Worm (Caenorhabditis elegans): ENCODE data around the gene lit-1.

Gene lit-1

DNA sequence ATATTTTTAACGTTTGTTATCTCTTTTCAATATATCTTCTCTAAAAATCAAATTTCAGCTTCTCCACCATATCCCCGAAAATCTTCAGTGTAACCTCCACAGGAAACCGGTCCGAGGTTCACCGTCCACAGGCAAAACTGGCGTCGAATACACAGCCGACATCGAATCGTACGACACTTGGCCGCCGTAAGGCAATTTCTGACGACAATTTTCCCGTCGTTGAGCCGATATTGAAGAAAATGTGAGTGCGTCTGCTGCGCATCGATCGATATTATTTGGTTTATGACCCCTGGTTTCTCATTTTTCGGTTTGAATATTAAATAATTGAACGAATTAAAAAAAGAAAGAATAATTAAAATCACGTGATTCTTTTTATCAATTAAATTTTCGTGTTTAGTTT is 14.6 kb upstream of the lit-1 start, which contains the start of gene cul-2:
TSS of gene cul-2 (plus strand) at position 59 of the 400 bp plus-strand sequence.
- TF ChIP-seq unc-120 (tag; optimal IDR thresholded peaks at IDR 0.05; ENCODE audit: poor library complexity, severe bottlenecking) (no peak), nhr-237 (tag; optimal IDR thresholded peaks at IDR 0.05) (no peak), M03D4.4 (tag; optimal IDR thresholded peaks at IDR 0.05) (no peak), mep-1 (tag; optimal IDR thresholded peaks at IDR 0.05) (peak; percentile 44), ham-2 (GFP tag; optimal IDR thresholded peaks at IDR 0.05) (no peak), lin-13 (tag; optimal IDR thresholded peaks at IDR 0.05) (no peak), elt-1 (tag; optimal IDR thresholded peaks at IDR 0.05; ENCODE audit: borderline replicate concordance, insufficient read depth) (no peak), ceh-39 (tag; optimal IDR thresholded peaks at IDR 0.05) (peak; percentile 49), drap-1 (GFP tag; optimal IDR thresholded peaks at IDR 0.05) (no peak), elt-3 (tag; optimal IDR thresholded peaks at IDR 0.05) (no peak), nhr-2 (tag; optimal IDR thresholded peaks at IDR 0.05) (no peak), ceh-43 (GFP tag; optimal IDR thresholded peaks at IDR 0.05) (no peak), lin-32 (GFP tag; optimal IDR thresholded peaks at IDR 0.05) (no peak), tbx-8 (GFP tag; optimal IDR thresholded peaks at IDR 0.05) (no peak), pha-4 (tag; optimal IDR thresholded peaks at IDR 0.05) (peak; percentile 7), zip-8 (tag; optimal IDR thresholded peaks at IDR 0.05) (no peak), unc-62 (GFP tag; optimal IDR thresholded peaks at IDR 0.05) (no peak), ces-1 (GFP tag; optimal IDR thresholded peaks at IDR 0.05) (peak; percentile 15), sptf-1 (tag; optimal IDR thresholded peaks at IDR 0.05) (no peak), cnd-1 (tag; optimal IDR thresholded peaks at IDR 0.05) (no peak), sem-2 (GFP tag; optimal IDR thresholded peaks at IDR 0.05) (no peak), nhr-28 (tag; optimal IDR thresholded peaks at IDR 0.05) (no peak), blmp-1 (tag; optimal IDR thresholded peaks at IDR 0.05) (no peak), nhr-12 (tag; optimal IDR thresholded peaks at IDR 0.05) (no peak), snpc-4 (tag; optimal IDR thresholded peaks at IDR 0.05) (no peak)

DNA sequence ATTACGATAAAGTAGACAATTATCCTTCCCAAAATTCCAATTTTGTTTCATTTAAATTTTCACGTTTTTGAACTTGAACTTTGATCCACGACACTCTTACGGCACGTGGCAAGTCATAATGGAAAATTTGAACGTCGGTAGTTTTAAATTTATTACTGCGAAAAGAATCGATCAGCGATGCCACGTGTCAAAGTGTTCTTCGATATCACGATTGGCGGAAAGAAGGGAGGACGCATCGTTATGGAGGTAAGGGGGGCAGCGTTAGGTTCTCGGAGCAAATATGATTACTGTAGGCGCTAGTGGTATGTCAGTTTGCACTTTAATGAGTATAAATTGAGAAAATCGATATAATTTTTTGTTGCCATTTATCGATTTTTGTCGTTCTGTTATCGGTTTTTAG is 9.2 kb upstream of the lit-1 start, which contains the start of gene cyn-2:
TSS of gene cyn-2 (plus strand) at position 114 of the 400 bp plus-strand sequence.
- TF ChIP-seq unc-62 (GFP tag; optimal IDR thresholded peaks at IDR 0.05), result no peak
- no peak for TF ChIP-seq elt-1 (tag; optimal IDR thresholded peaks at IDR 0.05; ENCODE audit: borderline replicate concordance, insufficient read depth)

ce11 chrIII:13693187-13693586 is 8.6 kb upstream of the lit-1 start:
- TF ChIP-seq nhr-76 (tag; optimal IDR thresholded peaks at IDR 0.05) (no peak), nhr-237 (tag; optimal IDR thresholded peaks at IDR 0.05) (no peak), pha-4 (tag; optimal IDR thresholded peaks at IDR 0.05) (no peak), elt-3 (tag; optimal IDR thresholded peaks at IDR 0.05) (no peak), flh-1 (GFP tag; optimal IDR thresholded peaks at IDR 0.05) (no peak), cnd-1 (tag; optimal IDR thresholded peaks at IDR 0.05) (no peak), nhr-28 (tag; optimal IDR thresholded peaks at IDR 0.05) (no peak), mls-2 (tag; optimal IDR thresholded peaks at IDR 0.05) (no peak), lin-32 (GFP tag; optimal IDR thresholded peaks at IDR 0.05) (no peak), ceh-39 (tag; optimal IDR thresholded peaks at IDR 0.05) (no peak), ztf-11 (tag; optimal IDR thresholded peaks at IDR 0.05) (no peak), mab-5 (tag; optimal IDR thresholded peaks at IDR 0.05) (no peak), unc-120 (tag; optimal IDR thresholded peaks at IDR 0.05; ENCODE audit: poor library complexity, severe bottlenecking) (no peak), ceh-43 (GFP tag; optimal IDR thresholded peaks at IDR 0.05) (no peak), nhr-2 (tag; optimal IDR thresholded peaks at IDR 0.05) (no peak)

DNA sequence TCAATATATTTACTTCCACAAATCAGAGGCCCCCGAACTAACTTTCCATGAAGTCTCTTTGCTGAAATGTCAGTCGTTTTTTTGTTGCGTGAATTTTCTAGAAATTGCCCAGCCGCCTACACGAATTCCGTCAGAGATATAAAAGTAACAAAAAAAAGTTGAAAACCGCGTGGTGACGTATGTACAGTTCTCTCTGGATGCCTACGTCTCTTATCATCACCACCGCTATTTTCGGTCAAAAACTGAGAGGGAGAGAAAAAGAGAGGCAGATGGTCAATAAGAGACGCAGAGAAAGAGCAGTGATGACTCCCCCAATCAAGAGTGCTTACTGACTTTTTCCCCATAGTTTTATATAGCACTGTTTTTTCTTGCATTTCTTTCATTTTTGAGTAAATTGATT is 7.7 kb upstream of the lit-1 start:
- TF ChIP-seq pha-4 (tag; optimal IDR thresholded peaks at IDR 0.05), result peak; percentile 59
- TF ChIP-seq cnd-1 (tag; optimal IDR thresholded peaks at IDR 0.05), result peak; percentile 53
- TF ChIP-seq mep-1 (tag; optimal IDR thresholded peaks at IDR 0.05), result no peak
- TF ChIP-seq unc-120 (tag; optimal IDR thresholded peaks at IDR 0.05; ENCODE audit: poor library complexity, severe bottlenecking), result peak; percentile 52
- TF ChIP-seq elt-3 (tag; optimal IDR thresholded peaks at IDR 0.05), result no peak

DNA sequence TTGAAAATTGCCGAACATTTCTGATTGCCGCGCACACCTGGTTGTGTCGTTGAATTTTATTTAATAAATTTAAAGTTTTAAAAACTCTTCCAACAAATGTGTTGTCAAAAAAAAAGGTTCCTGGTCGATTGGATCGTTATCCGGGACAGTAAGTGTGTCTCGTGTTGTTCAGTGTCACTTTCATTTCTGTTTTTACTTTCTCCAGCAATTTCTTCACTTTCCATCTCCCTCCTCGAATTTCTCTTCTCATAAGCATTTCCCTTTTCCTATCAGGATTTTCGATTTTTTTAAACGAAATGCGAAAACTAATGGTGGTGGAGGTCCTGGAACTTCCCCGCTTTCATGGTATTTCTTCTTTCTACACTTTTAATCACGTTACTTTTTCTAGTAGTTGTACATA is 6.2 kb upstream of the lit-1 start:
- TF ChIP-seq blmp-1 (tag; optimal IDR thresholded peaks at IDR 0.05) (peak; percentile 78), nhr-28 (tag; optimal IDR thresholded peaks at IDR 0.05) (no peak)

DNA sequence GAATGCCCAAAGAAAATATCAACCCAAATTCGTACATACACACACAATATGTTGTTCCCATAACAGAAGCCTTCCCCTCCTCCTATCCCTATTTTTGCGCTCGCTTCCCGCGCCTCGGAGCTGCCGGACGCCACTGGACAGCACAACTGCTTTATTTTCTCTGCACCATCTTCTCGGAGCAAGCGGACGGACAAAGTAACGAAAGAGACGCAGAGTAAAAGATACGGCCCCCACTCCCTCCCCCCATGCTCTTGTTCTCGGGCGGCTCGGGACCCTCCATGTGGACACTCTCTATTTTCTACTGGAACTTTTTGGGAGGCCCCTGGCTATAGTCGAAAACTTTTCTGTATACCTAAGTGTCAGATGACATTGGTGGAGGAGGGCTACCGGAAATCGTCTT is 4.0 kb upstream of the lit-1 start:
- TF ChIP-seq bed-3 (GFP tag; optimal IDR thresholded peaks at IDR 0.05), result no peak
- peak; percentile 31 for TF ChIP-seq ces-1 (GFP tag; optimal IDR thresholded peaks at IDR 0.05)
- TF ChIP-seq mab-5 (tag; optimal IDR thresholded peaks at IDR 0.05), result no peak
- no peak for TF ChIP-seq ztf-11 (tag; optimal IDR thresholded peaks at IDR 0.05)
- TF ChIP-seq lsy-2 (tag; optimal IDR thresholded peaks at IDR 0.05), result no peak
- no peak for TF ChIP-seq lin-13 (tag; optimal IDR thresholded peaks at IDR 0.05)
- TF ChIP-seq nhr-12 (tag; optimal IDR thresholded peaks at IDR 0.05), result no peak
- no peak for TF ChIP-seq cnd-1 (tag; optimal IDR thresholded peaks at IDR 0.05)
- TF ChIP-seq mep-1 (tag; optimal IDR thresholded peaks at IDR 0.05), result no peak
- TF ChIP-seq nhr-237 (tag; optimal IDR thresholded peaks at IDR 0.05), result no peak
- no peak for TF ChIP-seq elt-3 (tag; optimal IDR thresholded peaks at IDR 0.05)
- peak; percentile 46 for TF ChIP-seq hlh-1 (tag; optimal IDR thresholded peaks at IDR 0.05)
- TF ChIP-seq elt-1 (tag; optimal IDR thresholded peaks at IDR 0.05; ENCODE audit: borderline replicate concordance, insufficient read depth), result no peak
- TF ChIP-seq mls-2 (tag; optimal IDR thresholded peaks at IDR 0.05), result peak; percentile 14
- no peak for TF ChIP-seq lin-32 (GFP tag; optimal IDR thresholded peaks at IDR 0.05)
- no peak for TF ChIP-seq flh-1 (GFP tag; optimal IDR thresholded peaks at IDR 0.05)

All from whole organism, mixed stage, embryonic.